Fruit fly (Drosophila melanogaster) Kc167 (cell line): ENCODE measurements around the gene CG12016.

ENCODE experiments used
- Myc ChIP-seq: fragments of >200 bp; optimal IDR thresholded peaks from 2 replicates; lab custom pipeline; 2017; ENCODE audit warnings: missing external identifiers
- Sin3A ChIP-seq: fragments of >200 bp; optimal IDR thresholded peaks from 2 replicates; lab custom pipeline; 2018; ENCODE audit warnings: missing external identifiers
- h ChIP-seq: fragments of >200 bp; optimal IDR thresholded peaks from 3 replicates; lab custom pipeline; 2018; ENCODE audit warnings: missing external identifiers
- insv ChIP-seq: fragments of >200 bp; optimal IDR thresholded peaks from 3 replicates; lab custom pipeline; 2018; ENCODE audit warnings: missing external identifiers
- psq ChIP-seq: fragments of >200 bp; optimal IDR thresholded peaks from 2 replicates; lab custom pipeline; 2017; ENCODE audit warnings: missing external identifiers
- ttk ChIP-seq: sonication (Bioruptor generic); optimal IDR thresholded peaks from 2 replicates; lab custom pipeline; 2017; ENCODE audit warnings: missing external identifiers

Gene CG12016

dm6 chr3L:3303534-3304459 lies 15.6 kb upstream of the CG12016 start, which contains the start of gene ZnT63C:
Gene ZnT63C, plus strand, starts transcription at chr3L:3303708.
- no peak for TF ChIP-seq insv (lab: Kevin White, UChicago)
- no peak for TF ChIP-seq h (lab: Kevin White, UChicago)
- TF ChIP-seq psq (lab: Kevin White, UChicago), result no peak

dm6 chr3L:3304740-3305139 lies 14.6 kb upstream of the CG12016 start:
- TF ChIP-seq Myc (lab: Kevin White, UChicago), result no peak
- TF ChIP-seq ttk (lab: Kevin White, UChicago), result no peak
- TF ChIP-seq h (lab: Kevin White, UChicago), result no peak
- no peak for TF ChIP-seq insv (lab: Kevin White, UChicago)
- no peak for TF ChIP-seq Sin3A (lab: Kevin White, UChicago)
- TF ChIP-seq psq (lab: Kevin White, UChicago), result no peak

dm6 chr3L:3305430-3305829 lies 13.9 kb upstream of the CG12016 start:
- no peak for TF ChIP-seq ttk (lab: Kevin White, UChicago)
- no peak for TF ChIP-seq Sin3A (lab: Kevin White, UChicago)
- TF ChIP-seq insv (lab: Kevin White, UChicago), result no peak
- TF ChIP-seq h (lab: Kevin White, UChicago), result no peak
- no peak for TF ChIP-seq Myc (lab: Kevin White, UChicago)
- TF ChIP-seq psq (lab: Kevin White, UChicago), result no peak

dm6 chr3L:3306515-3306914 lies 12.8 kb upstream of the CG12016 start:
- TF ChIP-seq Myc (lab: Kevin White, UChicago), result no peak
- TF ChIP-seq h (lab: Kevin White, UChicago), result no peak
- no peak for TF ChIP-seq ttk (lab: Kevin White, UChicago)
- no peak for TF ChIP-seq insv (lab: Kevin White, UChicago)
- no peak for TF ChIP-seq psq (lab: Kevin White, UChicago)
- no peak for TF ChIP-seq Sin3A (lab: Kevin White, UChicago)

dm6 chr3L:3307593-3307992 lies 11.8 kb upstream of the CG12016 start:
- TF ChIP-seq Sin3A (lab: Kevin White, UChicago) (no peak), h (lab: Kevin White, UChicago) (no peak), psq (lab: Kevin White, UChicago) (no peak), insv (lab: Kevin White, UChicago) (no peak), Myc (lab: Kevin White, UChicago) (no peak)

- TF ChIP-seq ttk (lab: Kevin White, UChicago) (no peak), psq (lab: Kevin White, UChicago) (no peak), h (lab: Kevin White, UChicago) (no peak), insv (lab: Kevin White, UChicago) (no peak), Myc (lab: Kevin White, UChicago) (no peak), Sin3A (lab: Kevin White, UChicago) (no peak)
These were observed 10.4 kb upstream of the CG12016 start for dm6 chr3L:3308676-3309613.

dm6 chr3L:3314049-3314448 lies 5.3 kb upstream of the CG12016 start, which contains the start of gene Drsl2:
Gene Drsl2, plus strand, starts transcription at chr3L:3314349.
- TF ChIP-seq insv (lab: Kevin White, UChicago) (no peak), Sin3A (lab: Kevin White, UChicago) (no peak), ttk (lab: Kevin White, UChicago) (no peak), psq (lab: Kevin White, UChicago) (no peak), Myc (lab: Kevin White, UChicago) (no peak), h (lab: Kevin White, UChicago) (no peak)

dm6 chr3L:3314696-3315095 lies 4.7 kb upstream of the CG12016 start, which contains the start of gene Drsl3:
Gene Drsl3, plus strand, starts transcription at chr3L:3314996.
- TF ChIP-seq psq (lab: Kevin White, UChicago) (no peak), Sin3A (lab: Kevin White, UChicago) (no peak), ttk (lab: Kevin White, UChicago) (no peak), insv (lab: Kevin White, UChicago) (no peak), h (lab: Kevin White, UChicago) (no peak), Myc (lab: Kevin White, UChicago) (no peak)

- TF ChIP-seq insv (lab: Kevin White, UChicago) (no peak), Sin3A (lab: Kevin White, UChicago) (no peak), psq (lab: Kevin White, UChicago) (no peak), Myc (lab: Kevin White, UChicago) (no peak), h (lab: Kevin White, UChicago) (no peak), ttk (lab: Kevin White, UChicago) (no peak)
These were observed 4.1 kb upstream of the CG12016 start, which contains the start of gene Drsl4 for dm6 chr3L:3315288-3315687. Gene Drsl4, plus strand, starts transcription at chr3L:3315620.

dm6 chr3L:3316441-3316840 lies 2.9 kb upstream of the CG12016 start, which contains the start of gene Drsl5:
Gene Drsl5, plus strand, starts transcription at chr3L:3316781.
- TF ChIP-seq Myc (lab: Kevin White, UChicago) (no peak), insv (lab: Kevin White, UChicago) (no peak), h (lab: Kevin White, UChicago) (no peak), ttk (lab: Kevin White, UChicago) (no peak), psq (lab: Kevin White, UChicago) (no peak), Sin3A (lab: Kevin White, UChicago) (no peak)
